Worm (Caenorhabditis elegans) whole organism, dauer: ENCODE results near the gene C06C6.9.
"Not testable (repeated sequence)": the region's sequence is repeated elsewhere in the genome, so short reads cannot be mapped to it uniquely, and the experiment has no call there.

Experiments
- unc-62 ChIP-seq: sonication (generic microtip); optimal IDR thresholded peaks from 2 replicates; lab custom pipeline; 2017; ENCODE audit warnings: missing biosample characterization, missing genetic modification reagents, missing genetic modification characterization

C06C6.9 gene

ce11 chrV:16022600-16022999, 26.0 kb upstream of the C06C6.9 start:
- TF ChIP-seq unc-62 = no peak

- no peak for TF ChIP-seq unc-62
Measured at ce11 chrV:16020042-16020441, 23.5 kb upstream of the C06C6.9 start, which contains the start of gene srx-44. Gene srx-44, plus strand, starts transcription at chrV:16020342.

ce11 chrV:16017671-16018070, 21.1 kb upstream of the C06C6.9 start, which contains the start of gene srx-43:
Gene srx-43, plus strand, starts transcription at chrV:16017971.
- no peak for TF ChIP-seq unc-62

- TF ChIP-seq unc-62 = no peak
Measured at ce11 chrV:16016977-16017376, 20.4 kb upstream of the C06C6.9 start.

- TF ChIP-seq unc-62 = no peak
Measured at ce11 chrV:16015652-16016051, 19.1 kb upstream of the C06C6.9 start, which contains the start of gene str-232. Gene str-232, minus strand, starts transcription at chrV:16015752.

- no peak for TF ChIP-seq unc-62
Measured at ce11 chrV:16009564-16009963, 13.0 kb upstream of the C06C6.9 start, which contains the start of gene str-233. Gene str-233, minus strand, starts transcription at chrV:16009664.

- TF ChIP-seq unc-62 = no peak
Measured at ce11 chrV:16007505-16007904, 10.9 kb upstream of the C06C6.9 start, which contains the start of gene str-231. Gene str-231, minus strand, starts transcription at chrV:16007605.

ce11 chrV:16002288-16002687, 5.7 kb upstream of the C06C6.9 start, which contains the start of gene nhr-63:
Gene nhr-63, plus strand, starts transcription at chrV:16002588.
- TF ChIP-seq unc-62 = no peak

ce11 chrV:16000433-16000832, 3.9 kb upstream of the C06C6.9 start, which contains the start of gene nhr-50:
Gene nhr-50, minus strand, starts transcription at chrV:16000631.
- TF ChIP-seq unc-62 = no peak

ce11 chrV:15991850-15992249, 4.7 kb downstream of the C06C6.9 start, which contains the start of gene C06C6.7:
Gene C06C6.7, plus strand, starts transcription at chrV:15992150.
- not testable (repeated sequence) for TF ChIP-seq unc-62

- no peak for TF ChIP-seq unc-62
Measured at ce11 chrV:15988074-15988473, 8.5 kb downstream of the C06C6.9 start, which contains the start of gene F36G9.15. Gene F36G9.15, minus strand, starts transcription at chrV:15988174.

ce11 chrV:15982733-15983344, 13.7 kb downstream of the C06C6.9 start, which contains the start of the genes fbxa-99 and F36G9.13:
Gene fbxa-99, minus strand, starts transcription at chrV:15982854.
Gene F36G9.13, plus strand, starts transcription at chrV:15983294.
- TF ChIP-seq unc-62 = no peak

ce11 chrV:15978232-15978764, 18.3 kb downstream of the C06C6.9 start, which contains the start of gene oac-20:
Gene oac-20, plus strand, starts transcription at chrV:15978714.
- TF ChIP-seq unc-62 = no peak

ce11 chrV:15975845-15976244, 20.7 kb downstream of the C06C6.9 start, which contains the start of gene clec-232:
Gene clec-232, plus strand, starts transcription at chrV:15976145.
- no peak for TF ChIP-seq unc-62

- TF ChIP-seq unc-62 = no peak
Measured at ce11 chrV:15974836-15975235, 21.7 kb downstream of the C06C6.9 start, which contains the start of gene sru-22. Gene sru-22, minus strand, starts transcription at chrV:15974936.

ce11 chrV:15972484-15972883, 24.1 kb downstream of the C06C6.9 start, which contains the start of gene sru-23:
Gene sru-23, minus strand, starts transcription at chrV:15972584.
- TF ChIP-seq unc-62 = no peak

ce11 chrV:15970820-15971219, 25.7 kb downstream of the C06C6.9 start:
- TF ChIP-seq unc-62 = no peak
